Worm (Caenorhabditis elegans) whole organism, L1 larva: ENCODE measurements around the gene aptf-3.

ENCODE experiments used
- ama-1 ChIP-seq: fragments of 150-350 bp; optimal IDR thresholded peaks from 2 replicates; lab custom pipeline; 2014
- ces-1 ChIP-seq: fragments of 150-350 bp; optimal IDR thresholded peaks from 2 replicates; lab custom pipeline; 2014; ENCODE audit warnings: missing biosample characterization, missing genetic modification reagents, missing genetic modification characterization
- fos-1 ChIP-seq: fragments of 150-350 bp; optimal IDR thresholded peaks from 2 replicates; lab custom pipeline; 2014; ENCODE audit warnings: missing biosample characterization, missing genetic modification characterization
- lin-39 ChIP-seq: fragments of 150-350 bp; optimal IDR thresholded peaks from 2 replicates; lab custom pipeline; 2014; ENCODE audit warnings: missing biosample characterization, missing genetic modification reagents, missing genetic modification characterization
- nhr-71 ChIP-seq: sonication (generic microtip); optimal IDR thresholded peaks from 2 replicates; lab custom pipeline; 2016; ENCODE audit warnings: mild to moderate bottlenecking, missing genetic modification characterization, moderate library complexity, missing compliant biosample characterization
- nhr-77 ChIP-seq: fragments of 150-350 bp; optimal IDR thresholded peaks from 2 replicates; lab custom pipeline; 2014; ENCODE audit warnings: missing biosample characterization, missing genetic modification characterization
- skn-1 ChIP-seq: fragments of 150-350 bp; optimal IDR thresholded peaks from 2 replicates; lab custom pipeline; 2014; ENCODE audit warnings: missing biosample characterization, missing genetic modification characterization
- tlp-1 ChIP-seq: fragments of 150-350 bp; optimal IDR thresholded peaks from 2 replicates; lab custom pipeline; 2014; ENCODE audit warnings: missing biosample characterization, missing genetic modification characterization

ce11 chrII:8607662-8608061 lies 13.7 kb downstream of the aptf-3 start, which contains the start of gene F28C6.10:
- TF ChIP-seq tlp-1 (no peak), fos-1 (tag; lab: Kevin White, UChicago) (no peak), nhr-77 (tag; lab: Kevin White, UChicago) (no peak), ama-1 (lab: Kevin White, UChicago) (no peak), ces-1 (GFP tag; lab: Kevin White, UChicago) (no peak), skn-1 (tag; lab: Kevin White, UChicago) (no peak), lin-39 (tag; lab: Kevin White, UChicago) (no peak), nhr-71 (tag; lab: Kevin White, UChicago) (no peak)
